Worm (Caenorhabditis elegans) whole organism, mixed stage, embryonic: Measurements from ENCODE around the gene rnf-113.

Experiments used
- M03D4.4 ChIP-seq: sonication (generic microtip); optimal IDR thresholded peaks from 2 replicates; lab custom pipeline; 2017; ENCODE audit warnings: mild to moderate bottlenecking, missing genetic modification characterization, missing compliant biosample characterization
- blmp-1 ChIP-seq: fragments of 150-350 bp; optimal IDR thresholded peaks from 2 replicates; lab custom pipeline; 2014; ENCODE audit warnings: missing biosample characterization, missing genetic modification characterization
- ceh-39 ChIP-seq: fragments of 150-350 bp; optimal IDR thresholded peaks from 2 replicates; lab custom pipeline; 2014; ENCODE audit warnings: missing biosample characterization, missing genetic modification characterization
- ceh-43 ChIP-seq: fragments of 200-800 bp; sonication (Bioruptor generic); optimal IDR thresholded peaks from 2 replicates; lab custom pipeline; 2018; ENCODE audit warnings: mild to moderate bottlenecking, missing genetic modification characterization, moderate library complexity, missing compliant biosample characterization
- ceh-83 ChIP-seq: fragments of 200-800 bp; sonication (Bioruptor generic); optimal IDR thresholded peaks from 2 replicates; lab custom pipeline; 2018; ENCODE audit warnings: mild to moderate bottlenecking, missing genetic modification characterization, missing compliant biosample characterization
- ces-1 ChIP-seq: fragments of 150-350 bp; optimal IDR thresholded peaks from 2 replicates; lab custom pipeline; 2014; ENCODE audit warnings: missing biosample characterization, missing genetic modification reagents, missing genetic modification characterization
- drap-1 ChIP-seq: fragments of 200-800 bp; sonication (Bioruptor generic); optimal IDR thresholded peaks from 3 replicates; lab custom pipeline; 2018; ENCODE audit warnings: mild to moderate bottlenecking, missing genetic modification characterization, missing compliant biosample characterization
- elt-1 ChIP-seq: sonication (generic microtip); optimal IDR thresholded peaks from 2 replicates; lab custom pipeline; 2017; ENCODE audit warnings: missing genetic modification characterization, mild to moderate bottlenecking, missing compliant biosample characterization, antibody characterized with exemption, moderate library complexity, borderline replicate concordance; ENCODE audit not compliant: insufficient read depth
- elt-3 ChIP-seq: fragments of 150-350 bp; optimal IDR thresholded peaks from 2 replicates; lab custom pipeline; 2014; ENCODE audit warnings: missing biosample characterization, missing genetic modification characterization
- ham-2 ChIP-seq: fragments of 200-800 bp; sonication (Bioruptor generic); optimal IDR thresholded peaks from 2 replicates; lab custom pipeline; 2018; ENCODE audit warnings: mild to moderate bottlenecking, missing genetic modification characterization, missing compliant biosample characterization
- hlh-1 ChIP-seq: fragments of 150-350 bp; optimal IDR thresholded peaks from 2 replicates; lab custom pipeline; 2014; ENCODE audit warnings: missing biosample characterization, missing genetic modification reagents, missing genetic modification characterization
- lin-13 ChIP-seq: fragments of 150-350 bp; optimal IDR thresholded peaks from 2 replicates; lab custom pipeline; 2014; ENCODE audit warnings: missing biosample characterization, missing genetic modification characterization
- lin-32 ChIP-seq: fragments of 200-800 bp; sonication (Bioruptor generic); optimal IDR thresholded peaks from 2 replicates; lab custom pipeline; 2018; ENCODE audit warnings: mild to moderate bottlenecking, missing genetic modification characterization, missing compliant biosample characterization
- lsy-2 ChIP-seq: fragments of 150-350 bp; optimal IDR thresholded peaks from 2 replicates; lab custom pipeline; 2014; ENCODE audit warnings: missing biosample characterization, missing genetic modification characterization
- mab-5 ChIP-seq: fragments of 150-350 bp; optimal IDR thresholded peaks from 2 replicates; lab custom pipeline; 2014; ENCODE audit warnings: missing biosample characterization, missing genetic modification characterization
- mep-1 ChIP-seq: fragments of 150-350 bp; optimal IDR thresholded peaks from 2 replicates; lab custom pipeline; 2017; ENCODE audit warnings: missing biosample characterization, missing genetic modification reagents, missing genetic modification characterization, inconsistent platforms
- mls-2 ChIP-seq: sonication (generic microtip); optimal IDR thresholded peaks from 2 replicates; lab custom pipeline; 2016; ENCODE audit warnings: mild to moderate bottlenecking, missing genetic modification characterization, moderate library complexity, missing compliant biosample characterization
- nhr-12 ChIP-seq: fragments of 150-350 bp; optimal IDR thresholded peaks from 2 replicates; lab custom pipeline; 2014; ENCODE audit warnings: missing biosample characterization, missing genetic modification characterization
- nhr-237 ChIP-seq: fragments of 150-350 bp; optimal IDR thresholded peaks from 2 replicates; lab custom pipeline; 2014; ENCODE audit warnings: missing biosample characterization, missing genetic modification characterization
- nhr-28 ChIP-seq: fragments of 150-350 bp; optimal IDR thresholded peaks from 2 replicates; lab custom pipeline; 2014; ENCODE audit warnings: missing biosample characterization, missing genetic modification characterization
- nhr-76 ChIP-seq: sonication (generic microtip); optimal IDR thresholded peaks from 2 replicates; lab custom pipeline; 2017; ENCODE audit warnings: missing biosample characterization, missing genetic modification characterization
- pha-4 ChIP-seq: fragments of 150-350 bp; optimal IDR thresholded peaks from 2 replicates; lab custom pipeline; 2018; ENCODE audit warnings: missing biosample characterization, missing genetic modification reagents, missing genetic modification characterization
- sem-2 ChIP-seq: fragments of 200-800 bp; sonication (Bioruptor generic); optimal IDR thresholded peaks from 2 replicates; lab custom pipeline; 2018; ENCODE audit warnings: mild to moderate bottlenecking, missing genetic modification characterization, missing compliant biosample characterization
- snpc-4 ChIP-seq: fragments of 150-350 bp; optimal IDR thresholded peaks from 2 replicates; lab custom pipeline; 2014; ENCODE audit warnings: missing biosample characterization, missing genetic modification characterization
- sptf-1 ChIP-seq: sonication (generic microtip); optimal IDR thresholded peaks from 2 replicates; lab custom pipeline; 2017; ENCODE audit warnings: mild to moderate bottlenecking, missing genetic modification characterization, moderate library complexity, missing compliant biosample characterization
- tbx-8 ChIP-seq: fragments of 200-800 bp; sonication (Bioruptor generic); optimal IDR thresholded peaks from 2 replicates; lab custom pipeline; 2018; ENCODE audit warnings: mild to moderate bottlenecking, missing genetic modification characterization, moderate library complexity, missing compliant biosample characterization
- unc-120 ChIP-seq: sonication (generic microtip); optimal IDR thresholded peaks from 2 replicates; lab custom pipeline; 2017; ENCODE audit warnings: missing genetic modification characterization, missing compliant biosample characterization; ENCODE audit not compliant: poor library complexity, severe bottlenecking
- unc-39 ChIP-seq: fragments of 150-350 bp; optimal IDR thresholded peaks from 2 replicates; lab custom pipeline; 2014; ENCODE audit warnings: missing biosample characterization, missing genetic modification characterization
- unc-62 ChIP-seq: fragments of 150-350 bp; optimal IDR thresholded peaks from 2 replicates; lab custom pipeline; 2014; ENCODE audit warnings: missing biosample characterization, missing genetic modification reagents, missing genetic modification characterization
- zip-8 ChIP-seq: fragments of 150-350 bp; optimal IDR thresholded peaks from 2 replicates; lab custom pipeline; 2014; ENCODE audit warnings: missing biosample characterization, missing genetic modification characterization
- ztf-11 ChIP-seq: fragments of 150-350 bp; optimal IDR thresholded peaks from 2 replicates; lab custom pipeline; 2014; ENCODE audit warnings: missing biosample characterization, missing genetic modification characterization

Gene rnf-113

ce11 chrIII:10717479-10717878, 40.0 kb downstream of the rnf-113 start:
- no peak for TF ChIP-seq ceh-43 (GFP tag; lab: Kevin White, UChicago)
- TF ChIP-seq zip-8 (tag; lab: Kevin White, UChicago) = peak; percentile 11

ce11 chrIII:10716091-10716490, 41.3 kb downstream of the rnf-113 start, which contains the start of gene W09D10.4:
Gene W09D10.4 (minus strand): TSS chrIII:10716191.
- no peak for TF ChIP-seq lin-32 (GFP tag; lab: Kevin White, UChicago)
- no peak for TF ChIP-seq elt-3
- TF ChIP-seq zip-8 (tag; lab: Kevin White, UChicago) = no peak
- TF ChIP-seq nhr-237 (tag; lab: Kevin White, UChicago) = no peak
- TF ChIP-seq ces-1 (GFP tag; lab: Kevin White, UChicago) = no peak
- no peak for TF ChIP-seq hlh-1 (tag; lab: Kevin White, UChicago)
- TF ChIP-seq tbx-8 = no peak
- no peak for TF ChIP-seq blmp-1
- no peak for TF ChIP-seq drap-1 (GFP tag; lab: Kevin White, UChicago)
- no peak for TF ChIP-seq nhr-28 (tag; lab: Kevin White, UChicago)
- no peak for TF ChIP-seq sptf-1 (tag; lab: Kevin White, UChicago)
- TF ChIP-seq lsy-2 = no peak
- TF ChIP-seq ham-2 (GFP tag; lab: Kevin White, UChicago) = no peak
- no peak for TF ChIP-seq M03D4.4 (tag; lab: Kevin White, UChicago)
- TF ChIP-seq ceh-83 (GFP tag; lab: Kevin White, UChicago) = no peak
- no peak for TF ChIP-seq ztf-11 (tag; lab: Kevin White, UChicago)
- no peak for TF ChIP-seq sem-2
- TF ChIP-seq mep-1 = no peak
- no peak for TF ChIP-seq elt-1 (tag; lab: Kevin White, UChicago)
- no peak for TF ChIP-seq unc-120 (tag; lab: Kevin White, UChicago)

ce11 chrIII:10714541-10714940, 42.9 kb downstream of the rnf-113 start:
- no peak for TF ChIP-seq drap-1 (GFP tag; lab: Kevin White, UChicago)
- TF ChIP-seq elt-1 (tag; lab: Kevin White, UChicago) = no peak
- TF ChIP-seq snpc-4 (tag; lab: Kevin White, UChicago) = no peak
- no peak for TF ChIP-seq hlh-1 (tag; lab: Kevin White, UChicago)
- TF ChIP-seq mls-2 (tag; lab: Kevin White, UChicago) = no peak
- TF ChIP-seq nhr-12 (tag; lab: Kevin White, UChicago) = no peak

- TF ChIP-seq elt-3 (no peak), ceh-83 (GFP tag; lab: Kevin White, UChicago) (no peak), unc-62 (no peak), mab-5 (tag; lab: Kevin White, UChicago) (no peak), lin-13 (tag; lab: Kevin White, UChicago) (no peak), ceh-43 (GFP tag; lab: Kevin White, UChicago) (no peak), elt-1 (tag; lab: Kevin White, UChicago) (no peak), snpc-4 (tag; lab: Kevin White, UChicago) (no peak), ztf-11 (tag; lab: Kevin White, UChicago) (no peak), unc-120 (tag; lab: Kevin White, UChicago) (no peak), nhr-28 (tag; lab: Kevin White, UChicago) (no peak)
- TF ChIP-seq, all 35 proteins: peak for 0
Measured at ce11 chrIII:10711192-10711673, 46.2 kb downstream of the rnf-113 start, which contains the start of gene W09D10.5. Gene W09D10.5 (minus strand): TSS chrIII:10711536.

ce11 chrIII:10709676-10710075, 47.8 kb downstream of the rnf-113 start:
- TF ChIP-seq nhr-237 (tag; lab: Kevin White, UChicago) = no peak
- no peak for TF ChIP-seq tbx-8
- no peak for TF ChIP-seq unc-39 (tag; lab: Kevin White, UChicago)
- no peak for TF ChIP-seq nhr-76
- TF ChIP-seq mep-1 = no peak
- no peak for TF ChIP-seq pha-4 (tag; lab: Kevin White, UChicago)
- no peak for TF ChIP-seq ceh-39
- peak; percentile 93 for TF ChIP-seq zip-8 (tag; lab: Kevin White, UChicago)
